Worm (Caenorhabditis elegans) whole organism, late embryonic: ENCODE results near the gene srx-101.

ENCODE experiments used
- ceh-9 ChIP-seq: sonication (generic microtip); optimal IDR thresholded peaks from 2 replicates; lab custom pipeline; 2016; ENCODE audit warnings: mild to moderate bottlenecking, missing genetic modification characterization, inconsistent platforms, missing compliant biosample characterization
- elt-2 ChIP-seq: sonication (generic microtip); optimal IDR thresholded peaks from 2 replicates; lab custom pipeline; 2016; ENCODE audit warnings: missing genetic modification reagents, missing genetic modification characterization, missing compliant biosample characterization
- ets-4 ChIP-seq: sonication (generic microtip); optimal IDR thresholded peaks from 2 replicates; lab custom pipeline; 2016; ENCODE audit warnings: missing genetic modification characterization, missing compliant biosample characterization
- fkh-10 ChIP-seq: fragments of 150-350 bp; optimal IDR thresholded peaks from 2 replicates; lab custom pipeline; 2014; ENCODE audit warnings: missing biosample characterization, missing genetic modification reagents, missing genetic modification characterization
- lin-11 ChIP-seq: fragments of 200-800 bp; sonication (Bioruptor generic); optimal IDR thresholded peaks from 2 replicates; lab custom pipeline; 2018; ENCODE audit warnings: mild to moderate bottlenecking, missing genetic modification characterization, missing compliant biosample characterization
- nfya-1 ChIP-seq: sonication (generic microtip); optimal IDR thresholded peaks from 2 replicates; lab custom pipeline; 2017; ENCODE audit warnings: missing genetic modification characterization, mild to moderate bottlenecking, missing compliant biosample characterization, antibody characterized with exemption, moderate library complexity
- pha-2 ChIP-seq: sonication (generic microtip); optimal IDR thresholded peaks from 2 replicates; lab custom pipeline; 2017; ENCODE audit warnings: mild to moderate bottlenecking, missing genetic modification characterization, missing compliant biosample characterization
- pqm-1 ChIP-seq: sonication (generic microtip); optimal IDR thresholded peaks from 2 replicates; lab custom pipeline; 2016; ENCODE audit warnings: missing genetic modification characterization, missing compliant biosample characterization

ce11 chrII:3641197-3641596 lies 49.3 kb downstream of the srx-101 start, which contains the start of gene M151.1:
- no peak for TF ChIP-seq lin-11 (tag; lab: Kevin White, UChicago)
- TF ChIP-seq elt-2 = no peak
- no peak for TF ChIP-seq pqm-1 (tag; lab: Kevin White, UChicago)
- no peak for TF ChIP-seq ceh-9
- no peak for TF ChIP-seq ets-4 (tag; lab: Kevin White, UChicago)
- no peak for TF ChIP-seq fkh-10
- TF ChIP-seq nfya-1 (tag; lab: Kevin White, UChicago) = no peak
- TF ChIP-seq pha-2 = no peak
